Worm (Caenorhabditis elegans) whole organism, young adult: Measurements from ENCODE around the gene R10E9.3.

Source experiments
- K12H6.12 ChIP-seq: fragments of 200-800 bp; sonication (Bioruptor generic); optimal IDR thresholded peaks from 2 replicates; lab custom pipeline; 2018; ENCODE audit warnings: mild to moderate bottlenecking, missing genetic modification characterization, missing compliant biosample characterization
- ama-1 ChIP-seq, 3 experiments: fragments of 150-350 bp in 1 of 3; sonication (generic microtip) in 2 of 3; optimal IDR thresholded peaks; 2 replicates each; lab custom pipeline; 2014 to 2018; ENCODE audit warnings: missing biosample characterization in 2 of 3, missing genetic modification characterization in 2 of 3, missing genetic modification reagents in 2 of 3
- mes-4 ChIP-seq: sonication (generic microtip); optimal IDR thresholded peaks from 2 replicates; lab custom pipeline; 2016; ENCODE audit warnings: missing genotype, missing genetic modification characterization, missing compliant biosample characterization

ce11 chrIII:3914049-3914448 lies 46.0 kb upstream of the R10E9.3 start, which contains the start of gene pat-3:
- no peak for TF ChIP-seq K12H6.12 (tag; lab: Kevin White, UChicago)
- no peak for TF ChIP-seq ama-1 (optimal IDR thresholded peaks at IDR 0.05; lab: Kevin White, UChicago)
- TF ChIP-seq ama-1 (GFP tag; optimal IDR thresholded peaks at IDR 0.05; lab: Kevin White, UChicago) = no peak
- TF ChIP-seq mes-4 (tag; lab: Kevin White, UChicago) = no peak
